Fruit fly (Drosophila melanogaster): ENCODE results near the gene CG10561.

Gene CG10561

dm6 chr2L:19134814-19135523 is 20.8 kb downstream of the CG10561 start, which contains the start of gene Polr1D (continued):
- TF ChIP-seq CG17829 (tag; optimal IDR thresholded peaks at IDR 0.05) (no peak), CG2116 (GFP tag; optimal IDR thresholded peaks at IDR 0.05) (no peak), phol (tag; optimal IDR thresholded peaks at IDR 0.05) (peak; percentile 1), CG11085 (GFP tag; IDR thresholded peaks at IDR 0.05) (no peak), sr (GFP tag; IDR thresholded peaks at IDR 0.05) (peak; percentile 95), nerfin-1 (tag; optimal IDR thresholded peaks at IDR 0.05) (peak; percentile 61), CG11093 (GFP tag; IDR thresholded peaks at IDR 0.05) (no peak), Ptx1 (GFP tag; IDR thresholded peaks at IDR 0.05) (0 out of 2 replicates have a peak, but pooled peaks have one; percentile 35), CG8290 (GFP tag; optimal IDR thresholded peaks at IDR 0.05) (peak; percentile 15), CG8290 (tag; optimal IDR thresholded peaks at IDR 0.05) (peak; percentile 18 to 50), CG3065 (GFP tag; optimal IDR thresholded peaks at IDR 0.05) (no peak), Optix (GFP tag; IDR thresholded peaks at IDR 0.05) (no peak), tll (GFP tag; optimal IDR thresholded peaks at IDR 0.05) (peak in 1 of 2 experiments; percentile 30), CG32772 (GFP tag; IDR thresholded peaks at IDR 0.05) (no peak), zen2 (GFP tag; IDR thresholded peaks at IDR 0.05; ENCODE audit: partially characterized antibody) (no peak), pros (GFP tag; optimal IDR thresholded peaks at IDR 0.05) (peak; percentile 99), da (GFP tag; optimal IDR thresholded peaks at IDR 0.05) (peak; percentile 10), trem (tag; optimal IDR thresholded peaks at IDR 0.05) (peak; percentile 6), CG6654 (GFP tag; optimal IDR thresholded peaks at IDR 0.05) (no peak), CG15696 (tag; optimal IDR thresholded peaks at IDR 0.05) (no peak), az2 (GFP tag; optimal IDR thresholded peaks at IDR 0.05) (no peak), E2f2 (GFP tag; IDR thresholded peaks at IDR 0.05) (peak; percentile 11; the same call in 1 of the 2 replicates), vvl (GFP tag; IDR thresholded peaks at IDR 0.05) (peak; percentile 57; the same call in 1 of the 2 replicates), CG9215 (GFP tag; IDR thresholded peaks at IDR 0.05) (no peak), NC2β (GFP tag; optimal IDR thresholded peaks at IDR 0.05) (no peak), unpg (GFP tag; optimal IDR thresholded peaks at IDR 0.05) (no peak), h (optimal IDR thresholded peaks at IDR 0.05) (no peak), CG33557 (GFP tag; optimal IDR thresholded peaks at IDR 0.05) (peak; percentile 2), Dp (GFP tag; optimal IDR thresholded peaks at IDR 0.05) (no peak), CG10543 (GFP tag; optimal IDR thresholded peaks at IDR 0.05) (peak; percentile 43), row (GFP tag; IDR thresholded peaks at IDR 0.05) (peak; percentile 67), hkb (optimal IDR thresholded peaks at IDR 0.05) (no peak), hkb (GFP tag; IDR thresholded peaks at IDR 0.05) (0 out of 2 replicates have a peak, but pooled peaks have one; percentile 53), CG7372 (GFP tag; IDR thresholded peaks at IDR 0.05) (no peak), pzg (GFP tag; optimal IDR thresholded peaks at IDR 0.05) (no peak), CG3838 (GFP tag; optimal IDR thresholded peaks at IDR 0.05) (no peak), aop (GFP tag; IDR thresholded peaks at IDR 0.05) (0 out of 2 replicates have a peak, but pooled peaks have one; percentile 6), CG4617 (GFP tag; optimal IDR thresholded peaks at IDR 0.05; ENCODE audit: borderline replicate concordance) (no peak), sd (tag; optimal IDR thresholded peaks at IDR 0.05) (peak; percentile 52), sens-2 (GFP tag; IDR thresholded peaks at IDR 0.05) (no peak), CG15601 (tag; optimal IDR thresholded peaks at IDR 0.05) (no peak), Drgx (GFP tag; IDR thresholded peaks at IDR 0.05) (no peak), Scr (GFP tag; IDR thresholded peaks at IDR 0.05; ENCODE audit: partially characterized antibody) (peak; percentile 25; the same call in 1 of the 2 replicates), CoRest (tag; optimal IDR thresholded peaks at IDR 0.05) (peak; percentile 48), Hey (tag; optimal IDR thresholded peaks at IDR 0.05) (peak; percentile 42), tup (GFP tag; optimal IDR thresholded peaks at IDR 0.05) (no peak), Usf (GFP tag; optimal IDR thresholded peaks at IDR 0.05) (no peak), chinmo (GFP tag; IDR thresholded peaks at IDR 0.05; ENCODE audit: partially characterized antibody) (peak; percentile 99), Ada2b (GFP tag; IDR thresholded peaks at IDR 0.05) (no peak), twi (tag; optimal IDR thresholded peaks at IDR 0.05) (peak; percentile 86)

Measured in whole organism, embryonic.